Worm (Caenorhabditis elegans) whole organism, mixed stage, embryonic: Measurements from ENCODE around the gene Y51B9A.9.

Source experiments
- lsy-2 ChIP-seq: fragments of 150-350 bp; optimal IDR thresholded peaks from 2 replicates; lab custom pipeline; 2014; ENCODE audit warnings: missing biosample characterization, missing genetic modification characterization
- nhr-76 ChIP-seq: sonication (generic microtip); optimal IDR thresholded peaks from 2 replicates; lab custom pipeline; 2017; ENCODE audit warnings: missing biosample characterization, missing genetic modification characterization
- ztf-11 ChIP-seq: fragments of 150-350 bp; optimal IDR thresholded peaks from 2 replicates; lab custom pipeline; 2014; ENCODE audit warnings: missing biosample characterization, missing genetic modification characterization

DNA sequence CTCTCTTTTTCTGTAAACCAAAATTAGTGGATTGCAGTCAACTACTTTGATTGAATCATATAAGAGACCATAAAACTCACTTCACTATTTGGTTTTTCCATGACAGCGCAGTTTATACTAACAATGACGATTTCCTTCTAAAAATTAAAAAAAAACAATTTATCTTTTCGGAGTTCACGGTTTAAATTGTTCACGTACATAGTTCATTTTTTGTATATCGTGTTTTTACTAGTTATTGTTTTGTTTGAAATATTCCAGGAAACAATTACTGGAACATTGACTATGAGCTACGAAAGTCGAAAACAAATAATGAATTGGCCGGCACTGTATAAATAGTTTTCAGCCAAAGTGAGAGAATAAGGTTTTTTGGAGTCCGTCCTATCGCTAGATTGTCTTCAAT, 4.7 kb downstream of the Y51B9A.9 start, which contains the start of gene lido-17:
- no peak for TF ChIP-seq ztf-11 (tag; lab: Kevin White, UChicago)
- no peak for TF ChIP-seq nhr-76
- no peak for TF ChIP-seq lsy-2 (tag; lab: Kevin White, UChicago)
